Worm (Caenorhabditis elegans) whole organism, L4 larva: ENCODE measurements around the gene mtcu-2.

Source experiments
- ceh-32 ChIP-seq: sonication (generic microtip); optimal IDR thresholded peaks from 2 replicates; lab custom pipeline; 2016; ENCODE audit warnings: mild to moderate bottlenecking, missing genetic modification characterization, missing compliant biosample characterization; ENCODE audit not compliant: poor library complexity
- ces-1 ChIP-seq: fragments of 150-350 bp; sonication (generic microtip); optimal IDR thresholded peaks from 4 replicates; lab custom pipeline; 2014; ENCODE audit warnings: missing biosample characterization, missing genetic modification reagents, missing genetic modification characterization
- daf-19 ChIP-seq: fragments of 200-800 bp; sonication (Bioruptor generic); conservative IDR thresholded peaks from 2 replicates; pipeline ENCODE4 v1.3.6; 2022; ENCODE audit warnings: missing genetic modification characterization, missing compliant biosample characterization
- duxl-1 ChIP-seq: sonication (generic microtip); optimal IDR thresholded peaks from 2 replicates; lab custom pipeline; 2016; ENCODE audit warnings: mild to moderate bottlenecking, missing genetic modification characterization, moderate library complexity, missing compliant biosample characterization; ENCODE audit not compliant: poor library complexity
- fkh-10 ChIP-seq: fragments of 150-350 bp; optimal IDR thresholded peaks from 2 replicates; lab custom pipeline; 2014; ENCODE audit warnings: missing biosample characterization, missing genetic modification reagents, missing genetic modification characterization
- zfp-3 ChIP-seq: fragments of 200-800 bp; sonication (Bioruptor generic); conservative IDR thresholded peaks from 2 replicates; pipeline ENCODE4 v1.3.6; 2022; ENCODE audit warnings: missing genetic modification reagents, missing genetic modification characterization, missing compliant biosample characterization
- zip-11 ChIP-seq: fragments of 200-800 bp; sonication (Bioruptor generic); IDR thresholded peaks from 2 replicates; pipeline ENCODE4 v1.3.6; 2022; ENCODE audit warnings: missing genetic modification characterization, missing compliant biosample characterization

- TF ChIP-seq ces-1 (no peak), duxl-1 (tag; lab: Kevin White, UChicago) (no peak), daf-19 (GFP tag; lab: Robert Waterston, UW) (no peak), fkh-10 (GFP tag; lab: Kevin White, UChicago) (no peak), zip-11 (GFP tag; lab: Robert Waterston, UW) (no peak), zfp-3 (no peak), ceh-32 (tag; lab: Kevin White, UChicago) (no peak)
Observed at ce11 chrII:9988620-9989019, 44.4 kb downstream of the mtcu-2 start.
